Fruit fly (Drosophila melanogaster): ENCODE data around the gene peg.

- no peak for TF ChIP-seq CTCF (optimal IDR thresholded peaks at IDR 0.05)
- TF ChIP-seq CG8478 (optimal IDR thresholded peaks at IDR 0.05) = no peak
Observed at dm6 chr3R:21073707-21074106, 49.7 kb upstream of the peg start, which contains the start of gene dmrt93B.

Measured in S2 (cell line).